Fruit fly (Drosophila melanogaster) whole organism, embryonic: ENCODE results near the gene RpS28b.

Experiments
- Adf1 ChIP-seq: fragments of 200-800 bp; sonication (Bioruptor generic); IDR thresholded peaks from 2 replicates; pipeline ENCODE4 v1.3.6; 2022; ENCODE audit warnings: missing biosample characterization, missing genetic modification characterization
- Atf-2 ChIP-seq: fragments of 200-800 bp; sonication (Bioruptor generic); optimal IDR thresholded peaks from 2 replicates; lab custom pipeline; 2016; ENCODE audit warnings: missing biosample characterization, missing genetic modification characterization
- CG13424 ChIP-seq: fragments of 200-800 bp; sonication (Bioruptor generic); optimal IDR thresholded peaks from 2 replicates; lab custom pipeline; 2019; ENCODE audit warnings: missing biosample characterization, mild to moderate bottlenecking, missing genetic modification characterization, moderate library complexity
- CG15073 ChIP-seq: fragments of 200-800 bp; sonication (Bioruptor generic); optimal IDR thresholded peaks from 2 replicates; lab custom pipeline; 2016; ENCODE audit warnings: missing biosample characterization, missing genetic modification characterization
- CG1602 ChIP-seq: fragments of 200-800 bp; sonication (Bioruptor generic); optimal IDR thresholded peaks from 3 replicates; lab custom pipeline; 2016; ENCODE audit warnings: missing biosample characterization, missing genetic modification characterization
- CG16813 ChIP-seq: fragments of 200-800 bp; sonication (Bioruptor generic); IDR thresholded peaks from 3 replicates; pipeline ENCODE4 v1.3.6; 2022; ENCODE audit warnings: missing biosample characterization, missing genetic modification characterization; ENCODE audit not compliant: partially characterized antibody
- CG17568 ChIP-seq: fragments of 200-800 bp; sonication (Bioruptor generic); optimal IDR thresholded peaks from 2 replicates; lab custom pipeline; 2018; ENCODE audit warnings: missing biosample characterization, mild to moderate bottlenecking, missing genetic modification characterization, moderate library complexity
- CG1792 ChIP-seq: fragments of 200-800 bp; sonication (Bioruptor generic); optimal IDR thresholded peaks from 2 replicates; lab custom pipeline; 2016; ENCODE audit warnings: missing biosample characterization, missing genetic modification characterization
- CG18619 ChIP-seq: fragments of 200-800 bp; sonication (Bioruptor generic); optimal IDR thresholded peaks from 3 replicates; lab custom pipeline; 2017; ENCODE audit warnings: missing biosample characterization, mild to moderate bottlenecking, missing genetic modification characterization
- CG32772 ChIP-seq: fragments of 200-800 bp; sonication (Bioruptor generic); IDR thresholded peaks from 2 replicates; pipeline ENCODE4 v1.3.6; 2022; ENCODE audit warnings: missing biosample characterization, missing genetic modification characterization
- CG42726 ChIP-seq: fragments of 200-800 bp; sonication (Bioruptor generic); IDR thresholded peaks from 2 replicates; pipeline ENCODE4 v1.3.6; 2022; ENCODE audit warnings: missing biosample characterization, missing genetic modification characterization; ENCODE audit not compliant: partially characterized antibody
- CG4424 ChIP-seq: fragments of 200-800 bp; sonication (Bioruptor generic); optimal IDR thresholded peaks from 3 replicates; lab custom pipeline; 2016; ENCODE audit warnings: missing biosample characterization, missing genetic modification characterization
- CG4707 ChIP-seq: fragments of 200-800 bp; sonication (Bioruptor generic); optimal IDR thresholded peaks from 2 replicates; lab custom pipeline; 2018; ENCODE audit warnings: missing biosample characterization, mild to moderate bottlenecking, missing genetic modification characterization, moderate library complexity
- CG6683 ChIP-seq: fragments of 200-800 bp; sonication (Bioruptor generic); optimal IDR thresholded peaks from 2 replicates; lab custom pipeline; 2017; ENCODE audit warnings: missing biosample characterization, mild to moderate bottlenecking, missing genetic modification characterization, missing genetic modification reagents
- CG7556 ChIP-seq: fragments of 200-800 bp; sonication (Bioruptor generic); optimal IDR thresholded peaks from 2 replicates; lab custom pipeline; 2017; ENCODE audit warnings: missing biosample characterization, mild to moderate bottlenecking, missing genetic modification characterization
- CG7987 ChIP-seq: fragments of 200-800 bp; sonication (Bioruptor generic); optimal IDR thresholded peaks from 2 replicates; lab custom pipeline; 2018; ENCODE audit warnings: missing biosample characterization, mild to moderate bottlenecking, missing genetic modification characterization, moderate library complexity
- CG8089 ChIP-seq: fragments of 200-800 bp; sonication (Bioruptor generic); optimal IDR thresholded peaks from 3 replicates; lab custom pipeline; 2016; ENCODE audit warnings: missing biosample characterization, missing genetic modification characterization
- CG8388 ChIP-seq: fragments of 200-800 bp; sonication (Bioruptor generic); optimal IDR thresholded peaks from 2 replicates; lab custom pipeline; 2019; ENCODE audit warnings: missing biosample characterization, mild to moderate bottlenecking, missing genetic modification characterization, moderate library complexity
- CG9932 ChIP-seq: fragments of 200-800 bp; sonication (Bioruptor generic); IDR thresholded peaks from 2 replicates; pipeline ENCODE4 v1.3.6; 2022; ENCODE audit warnings: missing biosample characterization, missing genetic modification characterization
- D ChIP-seq, 2 experiments: fragments of 200-800 bp in 1 of 2; fragments of >200 bp in 1 of 2; sonication (Bioruptor generic) in 1 of 2; optimal IDR thresholded peaks; 2 replicates in 1 of 2; 3 replicates in 1 of 2; lab custom pipeline; 2017; ENCODE audit warnings: mild to moderate bottlenecking in 1 of 2, missing biosample characterization in 1 of 2, missing genetic modification characterization in 1 of 2, missing genetic modification reagents in 1 of 2
- D19A ChIP-seq: fragments of 200-800 bp; optimal IDR thresholded peaks from 3 replicates; lab custom pipeline; 2019; ENCODE audit warnings: missing biosample characterization, mild to moderate bottlenecking, missing genetic modification characterization, moderate library complexity
- Doc3 ChIP-seq: fragments of 200-800 bp; sonication (Bioruptor generic); IDR thresholded peaks from 3 replicates; pipeline ENCODE4 v1.3.6; 2022; ENCODE audit warnings: missing biosample characterization, missing genetic modification characterization; ENCODE audit not compliant: partially characterized antibody
- ERR ChIP-seq: fragments of 200-800 bp; sonication (Bioruptor generic); optimal IDR thresholded peaks from 2 replicates; lab custom pipeline; 2016; ENCODE audit warnings: missing biosample characterization, missing genetic modification characterization
- Lhr ChIP-seq: fragments of 200-800 bp; sonication (Bioruptor generic); optimal IDR thresholded peaks from 3 replicates; lab custom pipeline; 2017; ENCODE audit warnings: mild to moderate bottlenecking, missing biosample characterization, missing genetic modification reagents, missing genetic modification characterization
- Med ChIP-seq: fragments of 200-800 bp; sonication (Bioruptor generic); peaks from one replicate; lab custom pipeline; 2016; ENCODE audit warnings: missing biosample characterization, missing genetic modification characterization, mild to moderate bottlenecking, inconsistent platforms, moderate library complexity
- NC2β ChIP-seq: fragments of 200-800 bp; sonication (Bioruptor generic); optimal IDR thresholded peaks from 2 replicates; lab custom pipeline; 2016; ENCODE audit warnings: missing biosample characterization, missing genetic modification characterization
- NFAT ChIP-seq: fragments of 200-800 bp; sonication (Bioruptor generic); IDR thresholded peaks from 2 replicates; pipeline ENCODE4 v1.3.6; 2022; ENCODE audit warnings: missing biosample characterization, missing genetic modification characterization
- Neu2 ChIP-seq: fragments of 200-800 bp; sonication (Bioruptor generic); optimal IDR thresholded peaks from 3 replicates; lab custom pipeline; 2016; ENCODE audit warnings: missing biosample characterization, missing genetic modification characterization, borderline replicate concordance
- Sry-δ ChIP-seq: fragments of 200-800 bp; sonication (Bioruptor generic); optimal IDR thresholded peaks from 2 replicates; lab custom pipeline; 2016; ENCODE audit warnings: missing biosample characterization, missing genetic modification characterization
- Taf1 ChIP-seq: fragments of 200-800 bp; sonication (Bioruptor generic); IDR thresholded peaks from 2 replicates; pipeline ENCODE4 v1.3.6; 2022; ENCODE audit warnings: missing biosample characterization, missing genetic modification characterization
- ara ChIP-seq: fragments of 200-800 bp; sonication (Bioruptor generic); IDR thresholded peaks from 2 replicates; pipeline ENCODE4 v1.3.6; 2022; ENCODE audit warnings: missing biosample characterization, missing genetic modification characterization
- bbx ChIP-seq: fragments of 200-800 bp; sonication (Bioruptor generic); IDR thresholded peaks from 2 replicates; pipeline ENCODE4 v1.3.6; 2022; ENCODE audit warnings: missing biosample characterization, missing genetic modification characterization; ENCODE audit not compliant: partially characterized antibody
- cato ChIP-seq: fragments of 200-800 bp; sonication (Bioruptor generic); optimal IDR thresholded peaks from 2 replicates; lab custom pipeline; 2016; ENCODE audit warnings: missing biosample characterization, missing genetic modification characterization, borderline replicate concordance
- croc ChIP-seq: fragments of 200-800 bp; sonication (Bioruptor generic); conservative IDR thresholded peaks from 3 replicates; pipeline ENCODE4 v1.3.6; 2022; ENCODE audit warnings: missing biosample characterization, missing genetic modification characterization
- dmrt11E ChIP-seq: fragments of 200-800 bp; sonication (Bioruptor generic); optimal IDR thresholded peaks from 3 replicates; lab custom pipeline; 2018; ENCODE audit warnings: missing biosample characterization, mild to moderate bottlenecking, missing genetic modification characterization, moderate library complexity
- en ChIP-seq: fragments of 200-800 bp; sonication (Bioruptor generic); optimal IDR thresholded peaks from 2 replicates; lab custom pipeline; 2016; ENCODE audit warnings: missing biosample characterization, missing genetic modification characterization
- fd3F ChIP-seq: fragments of 200-800 bp; sonication (Bioruptor generic); optimal IDR thresholded peaks from 2 replicates; lab custom pipeline; 2018; ENCODE audit warnings: missing biosample characterization, mild to moderate bottlenecking, missing genetic modification characterization, moderate library complexity
- fru ChIP-seq: fragments of >200 bp; optimal IDR thresholded peaks from 2 replicates; lab custom pipeline; 2017
- ftz-f1 ChIP-seq: fragments of 200-800 bp; sonication (Bioruptor generic); optimal IDR thresholded peaks from 2 replicates; lab custom pipeline; 2016; ENCODE audit warnings: missing biosample characterization, missing genetic modification characterization
- ind ChIP-seq: fragments of 200-800 bp; sonication (Bioruptor generic); optimal IDR thresholded peaks from 3 replicates; lab custom pipeline; 2016; ENCODE audit warnings: missing biosample characterization, missing genetic modification characterization
- insv ChIP-seq, 2 experiments: fragments of 200-800 bp; sonication (Bioruptor generic); optimal IDR thresholded peaks; 3 replicates each; lab custom pipeline; 2016 to 2018; ENCODE audit warnings: missing biosample characterization in 2 of 2, missing genetic modification characterization in 2 of 2
- repo ChIP-seq: fragments of 200-800 bp; sonication (Bioruptor generic); optimal IDR thresholded peaks from 2 replicates; lab custom pipeline; 2016; ENCODE audit warnings: missing biosample characterization, missing genetic modification characterization
- rib ChIP-seq: fragments of 200-800 bp; sonication (Bioruptor generic); IDR thresholded peaks from 2 replicates; pipeline ENCODE4 v1.3.6; 2022; ENCODE audit warnings: missing biosample characterization, missing genetic modification characterization
- row ChIP-seq: fragments of 200-800 bp; sonication (Bioruptor generic); IDR thresholded peaks from 3 replicates; pipeline ENCODE4 v1.3.6; 2022; ENCODE audit warnings: missing biosample characterization, missing genetic modification characterization
- sc ChIP-seq, 3 experiments: fragments of >200 bp in 2 of 3; fragments of 200-800 bp in 1 of 3; sonication (Bioruptor generic) in 1 of 3; optimal IDR thresholded peaks; 2 replicates in 2 of 3; 3 replicates in 1 of 3; lab custom pipeline; 2017; ENCODE audit warnings: mild to moderate bottlenecking in 1 of 3, missing biosample characterization in 1 of 3, missing genetic modification characterization in 1 of 3, missing genetic modification reagents in 1 of 3
- so ChIP-seq: fragments of 200-800 bp; sonication (Bioruptor generic); IDR thresholded peaks from 3 replicates; pipeline ENCODE4 v1.3.6; 2022; ENCODE audit warnings: missing biosample characterization, missing genetic modification characterization
- sqz ChIP-seq: fragments of 200-800 bp; sonication (Bioruptor generic); optimal IDR thresholded peaks from 3 replicates; lab custom pipeline; 2018; ENCODE audit warnings: missing biosample characterization, mild to moderate bottlenecking, missing genetic modification characterization
- z ChIP-seq: fragments of 200-800 bp; sonication (Bioruptor generic); IDR thresholded peaks from 3 replicates; pipeline ENCODE4 v1.3.6; 2022; ENCODE audit warnings: missing biosample characterization, missing genetic modification characterization
- zf30C ChIP-seq: fragments of 200-800 bp; sonication (Bioruptor generic); optimal IDR thresholded peaks from 3 replicates; lab custom pipeline; 2018; ENCODE audit warnings: missing biosample characterization, mild to moderate bottlenecking, missing genetic modification characterization

The RpS28b gene

DNA sequence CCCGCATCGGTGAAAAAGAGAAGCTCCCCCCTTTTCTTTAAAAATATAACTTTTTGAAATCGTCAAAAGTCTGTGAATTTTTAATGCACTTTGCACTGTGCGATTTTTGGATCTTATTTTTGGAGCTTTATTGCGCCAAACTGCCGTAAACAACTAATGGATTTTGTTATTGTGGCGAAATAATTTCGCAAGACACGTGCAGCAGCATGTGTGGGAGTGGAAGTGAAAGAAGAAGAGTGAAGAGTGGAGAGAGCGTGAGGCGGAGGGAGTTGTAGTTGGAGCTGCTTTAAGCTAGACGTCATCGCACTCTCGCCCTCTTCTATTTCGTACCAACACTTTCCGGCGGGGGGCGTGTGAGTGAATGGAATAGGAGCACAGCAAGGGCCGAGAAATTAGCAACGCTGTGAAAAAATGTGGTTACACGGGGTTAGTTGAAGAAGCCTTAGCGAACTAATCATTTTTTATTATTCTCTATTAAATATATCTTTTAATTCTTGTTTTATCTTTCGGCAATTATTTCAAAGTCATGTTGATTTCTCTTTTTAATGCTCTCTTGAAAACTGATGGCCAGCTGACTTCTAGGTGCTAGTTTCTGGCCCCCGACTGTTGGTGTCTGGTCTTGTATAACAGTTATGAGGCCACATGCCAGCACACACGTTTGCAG is 29.1 kb downstream of the RpS28b start (continued):
- TF ChIP-seq Taf1 (GFP tag; lab: Robert Waterston, UW), result peak; percentile 91
- TF ChIP-seq row (GFP tag; lab: Robert Waterston, UW), result peak; percentile 97
- peak; percentile 87 for TF ChIP-seq CG17568 (GFP tag; lab: Kevin White, UChicago)
- TF ChIP-seq CG1602, result peak; percentile 86
- TF ChIP-seq CG32772, result peak; percentile 92
- TF ChIP-seq CG1792, result no peak
- no peak for TF ChIP-seq Neu2
- TF ChIP-seq en (GFP tag; lab: Kevin White, UChicago), result no peak
- TF ChIP-seq CG8388 (GFP tag; lab: Kevin White, UChicago), result peak; percentile 92
- TF ChIP-seq croc (GFP tag; lab: Robert Waterston, UW), result peak; percentile 91
- TF ChIP-seq CG18619, result peak; percentile 95
- TF ChIP-seq so (GFP tag; lab: Robert Waterston, UW), result peak; percentile 95
- TF ChIP-seq Doc3, result no peak
- peak; percentile 19 for TF ChIP-seq CG15073 (GFP tag; lab: Kevin White, UChicago)
- no peak for TF ChIP-seq fru (lab: Kevin White, UChicago)
- peak; percentile 90 for TF ChIP-seq fd3F
- peak; percentile 84 for TF ChIP-seq cato (GFP tag; lab: Kevin White, UChicago)
- TF ChIP-seq zf30C (GFP tag; lab: Kevin White, UChicago), result no peak
- TF ChIP-seq dmrt11E, result peak; percentile 78
- TF ChIP-seq sc (optimal IDR thresholded peaks at IDR 0.05; lab: Kevin White, UChicago), result no peak
- peak; percentile 90 for TF ChIP-seq sc (GFP tag; optimal IDR thresholded peaks at IDR 0.05; lab: Kevin White, UChicago)
- no peak for TF ChIP-seq CG16813 (GFP tag; lab: Robert Waterston, UW)
- peak; percentile 54 for TF ChIP-seq NC2β (GFP tag; lab: Kevin White, UChicago)
- no peak for TF ChIP-seq bbx
- TF ChIP-seq rib (GFP tag; lab: Robert Waterston, UW), result peak; percentile 92
- TF ChIP-seq CG8089 (GFP tag; lab: Kevin White, UChicago), result no peak
- peak; percentile 96 for TF ChIP-seq CG7556 (GFP tag; lab: Kevin White, UChicago)
- peak; percentile 70 for TF ChIP-seq Adf1 (GFP tag; lab: Robert Waterston, UW)
- TF ChIP-seq insv (GFP tag; optimal IDR thresholded peaks at IDR 0.05; lab: Kevin White, UChicago), result peak in 1 of 2 experiments; percentile 61
- no peak for TF ChIP-seq Atf-2 (GFP tag; lab: Kevin White, UChicago)
- TF ChIP-seq CG9932 (GFP tag; lab: Robert Waterston, UW), result peak; percentile 92
- TF ChIP-seq ara, result peak; percentile 89
- TF ChIP-seq CG7987, result peak; percentile 77
- peak; percentile 44 for TF ChIP-seq ftz-f1 (GFP tag; lab: Kevin White, UChicago)
- TF ChIP-seq ind (GFP tag; lab: Kevin White, UChicago), result peak; percentile 92
- TF ChIP-seq Lhr (GFP tag; lab: Kevin White, UChicago), result peak; percentile 83
- peak; percentile 91 for TF ChIP-seq D19A
- peak; percentile 80; the same call in 1 of the 2 replicates for TF ChIP-seq NFAT
- TF ChIP-seq CG13424, result peak; percentile 96
- TF ChIP-seq z, result peak; percentile 64; the same call in 1 of the 3 replicates
- peak; percentile 89 for TF ChIP-seq CG4424 (GFP tag; lab: Kevin White, UChicago)
- peak; percentile 90 for TF ChIP-seq sqz (GFP tag; lab: Kevin White, UChicago)
- TF ChIP-seq CG6683 (GFP tag; lab: Kevin White, UChicago), result peak; percentile 90
- TF ChIP-seq Med, result peak; percentile 95
- no peak for TF ChIP-seq ERR (GFP tag; lab: Kevin White, UChicago)
- no peak for TF ChIP-seq Sry-δ (GFP tag; lab: Kevin White, UChicago)
- TF ChIP-seq CG42726 (GFP tag; lab: Robert Waterston, UW), result no peak
- TF ChIP-seq CG4707, result peak; percentile 73
- TF ChIP-seq D (optimal IDR thresholded peaks at IDR 0.05; lab: Kevin White, UChicago), result no peak
- peak; percentile 93 for TF ChIP-seq D (GFP tag; optimal IDR thresholded peaks at IDR 0.05; lab: Kevin White, UChicago)
- no peak for TF ChIP-seq repo (GFP tag; lab: Kevin White, UChicago)
